Fruit fly (Drosophila melanogaster) whole organism, prepupa: ENCODE data around the gene CG10338.

Source experiments
- Blimp-1 ChIP-seq: fragments of 200-800 bp; sonication (Bioruptor generic); optimal IDR thresholded peaks from 3 replicates; lab custom pipeline; 2017; ENCODE audit warnings: missing biosample characterization, missing genetic modification characterization, mild to moderate bottlenecking, moderate library complexity, missing genetic modification reagents
- CG10631 ChIP-seq: fragments of 200-800 bp; sonication (Bioruptor generic); optimal IDR thresholded peaks from 2 replicates; lab custom pipeline; 2016; ENCODE audit warnings: missing biosample characterization, missing genetic modification characterization
- CG10669 ChIP-seq: fragments of 200-800 bp; sonication (Bioruptor generic); optimal IDR thresholded peaks from 3 replicates; lab custom pipeline; 2018; ENCODE audit warnings: missing biosample characterization, mild to moderate bottlenecking, missing genetic modification characterization, moderate library complexity
- CG11294 ChIP-seq: fragments of 200-800 bp; sonication (Bioruptor generic); IDR thresholded peaks from 2 replicates; pipeline ENCODE4 v1.3.6; 2022; ENCODE audit warnings: missing biosample characterization, missing genetic modification characterization
- CG11902 ChIP-seq: fragments of 200-800 bp; sonication (Bioruptor generic); optimal IDR thresholded peaks from 3 replicates; lab custom pipeline; 2016; ENCODE audit warnings: missing biosample characterization, missing genetic modification characterization
- CG15336 ChIP-seq: fragments of 200-800 bp; sonication (Bioruptor generic); IDR thresholded peaks from 2 replicates; pipeline ENCODE4 v1.3.6; 2022; ENCODE audit warnings: missing biosample characterization, missing genetic modification characterization
- CG1621 ChIP-seq: fragments of 200-800 bp; sonication (Bioruptor generic); optimal IDR thresholded peaks from 3 replicates; lab custom pipeline; 2018; ENCODE audit warnings: missing biosample characterization, mild to moderate bottlenecking, missing genetic modification characterization
- CG16779 ChIP-seq: fragments of 200-800 bp; sonication (Bioruptor generic); optimal IDR thresholded peaks from 3 replicates; lab custom pipeline; 2017; ENCODE audit warnings: missing biosample characterization, mild to moderate bottlenecking, missing genetic modification characterization
- CG3032 ChIP-seq: fragments of 200-800 bp; optimal IDR thresholded peaks from 2 replicates; lab custom pipeline; 2019; ENCODE audit warnings: missing biosample characterization, mild to moderate bottlenecking, missing genetic modification characterization, moderate library complexity
- CG34406 ChIP-seq: fragments of 200-800 bp; sonication (Bioruptor generic); optimal IDR thresholded peaks from 3 replicates; lab custom pipeline; 2016; ENCODE audit warnings: missing biosample characterization, missing genetic modification characterization
- CG3919 ChIP-seq: fragments of 200-800 bp; sonication (Bioruptor generic); optimal IDR thresholded peaks from 3 replicates; lab custom pipeline; 2016; ENCODE audit warnings: missing biosample characterization, missing genetic modification characterization
- CG4318 ChIP-seq: fragments of 200-800 bp; sonication (Bioruptor generic); optimal IDR thresholded peaks from 3 replicates; lab custom pipeline; 2017; ENCODE audit warnings: missing biosample characterization, mild to moderate bottlenecking, missing genetic modification characterization
- CG6163 ChIP-seq: fragments of 200-800 bp; sonication (Bioruptor generic); IDR thresholded peaks from 3 replicates; pipeline ENCODE4 v1.3.6; 2022; ENCODE audit warnings: missing biosample characterization, missing genetic modification characterization
- CG6276 ChIP-seq: fragments of 200-800 bp; sonication (Bioruptor generic); optimal IDR thresholded peaks from 2 replicates; lab custom pipeline; 2017; ENCODE audit warnings: missing biosample characterization, mild to moderate bottlenecking, missing genetic modification characterization
- CG6854 ChIP-seq: fragments of 200-800 bp; sonication (Bioruptor generic); optimal IDR thresholded peaks from 2 replicates; lab custom pipeline; 2017; ENCODE audit warnings: missing biosample characterization, mild to moderate bottlenecking, missing genetic modification characterization
- CG7368 ChIP-seq: fragments of 200-800 bp; sonication (Bioruptor generic); optimal IDR thresholded peaks from 3 replicates; lab custom pipeline; 2016; ENCODE audit warnings: missing biosample characterization, missing genetic modification characterization
- CG8119 ChIP-seq: fragments of 200-800 bp; sonication (Bioruptor generic); IDR thresholded peaks from 3 replicates; pipeline ENCODE4 v1.3.6; 2022; ENCODE audit warnings: missing biosample characterization, missing genetic modification characterization
- CG8632 ChIP-seq: fragments of 200-800 bp; sonication (Bioruptor generic); optimal IDR thresholded peaks from 3 replicates; lab custom pipeline; 2016; ENCODE audit warnings: missing biosample characterization, missing genetic modification characterization
- CG9139 ChIP-seq: fragments of 200-800 bp; sonication (Bioruptor generic); optimal IDR thresholded peaks from 3 replicates; lab custom pipeline; 2017; ENCODE audit warnings: missing biosample characterization, mild to moderate bottlenecking, missing genetic modification characterization
- Eip75B ChIP-seq: fragments of 200-800 bp; sonication (Bioruptor generic); optimal IDR thresholded peaks from 3 replicates; lab custom pipeline; 2016; ENCODE audit warnings: missing biosample characterization, missing genetic modification characterization
- Eip78C ChIP-seq: fragments of 200-800 bp; sonication (Bioruptor generic); peaks from one replicate; lab custom pipeline; 2016; ENCODE audit warnings: missing biosample characterization, missing genetic modification characterization
- Eip93F ChIP-seq: fragments of 200-800 bp; sonication (Bioruptor generic); optimal IDR thresholded peaks from 2 replicates; lab custom pipeline; 2016; ENCODE audit warnings: missing biosample characterization, mild to moderate bottlenecking, missing genetic modification characterization
- Ets21C ChIP-seq: fragments of 200-800 bp; sonication (Bioruptor generic); optimal IDR thresholded peaks from 3 replicates; lab custom pipeline; 2016; ENCODE audit warnings: missing biosample characterization, missing genetic modification characterization
- Ets96B ChIP-seq: fragments of 200-800 bp; optimal IDR thresholded peaks from 2 replicates; lab custom pipeline; 2019; ENCODE audit warnings: missing biosample characterization, mild to moderate bottlenecking, missing genetic modification characterization, moderate library complexity
- Gug ChIP-seq: fragments of 200-800 bp; sonication (Bioruptor generic); IDR thresholded peaks from 2 replicates; pipeline ENCODE4 v1.3.6; 2022; ENCODE audit warnings: missing biosample characterization, missing genetic modification characterization
- Hr38 ChIP-seq: sonication (Bioruptor generic); optimal IDR thresholded peaks from 2 replicates; lab custom pipeline; 2016; ENCODE audit warnings: missing biosample characterization, missing genetic modification characterization
- Hr39 ChIP-seq: fragments of 200-800 bp; sonication (Bioruptor generic); optimal IDR thresholded peaks from 2 replicates; lab custom pipeline; 2016; ENCODE audit warnings: missing biosample characterization, missing genetic modification characterization
- Hr4 ChIP-seq: fragments of 200-800 bp; sonication (Bioruptor generic); optimal IDR thresholded peaks from 3 replicates; lab custom pipeline; 2016; ENCODE audit warnings: missing biosample characterization, missing genetic modification characterization
- Lpt ChIP-seq: fragments of 200-800 bp; sonication (Bioruptor generic); optimal IDR thresholded peaks from 3 replicates; lab custom pipeline; 2016; ENCODE audit warnings: missing biosample characterization, missing genetic modification characterization
- Met ChIP-seq: fragments of 200-800 bp; sonication (Bioruptor generic); optimal IDR thresholded peaks from 3 replicates; lab custom pipeline; 2016; ENCODE audit warnings: missing biosample characterization, missing genetic modification characterization
- OdsH ChIP-seq: fragments of 200-800 bp; sonication (Bioruptor generic); optimal IDR thresholded peaks from 3 replicates; lab custom pipeline; 2016; ENCODE audit warnings: missing biosample characterization, missing genetic modification characterization
- Smox ChIP-seq: fragments of 200-800 bp; sonication (Bioruptor generic); optimal IDR thresholded peaks from 3 replicates; lab custom pipeline; 2016; ENCODE audit warnings: missing biosample characterization, missing genetic modification characterization
- Sox102F ChIP-seq: fragments of 200-800 bp; sonication (Bioruptor generic); optimal IDR thresholded peaks from 2 replicates; lab custom pipeline; 2016; ENCODE audit warnings: missing biosample characterization, mild to moderate bottlenecking, missing genetic modification characterization
- Sox14 ChIP-seq: fragments of 200-800 bp; sonication (Bioruptor generic); optimal IDR thresholded peaks from 3 replicates; lab custom pipeline; 2016; ENCODE audit warnings: missing biosample characterization, missing genetic modification characterization
- achi ChIP-seq: fragments of 200-800 bp; sonication (Bioruptor generic); optimal IDR thresholded peaks from 3 replicates; lab custom pipeline; 2016; ENCODE audit warnings: missing biosample characterization, missing genetic modification characterization
- acj6 ChIP-seq: fragments of 200-800 bp; sonication (Bioruptor generic); optimal IDR thresholded peaks from 3 replicates; lab custom pipeline; 2016; ENCODE audit warnings: missing biosample characterization, missing genetic modification characterization
- dac ChIP-seq: fragments of 200-800 bp; sonication (Bioruptor generic); optimal IDR thresholded peaks from 2 replicates; lab custom pipeline; 2017; ENCODE audit warnings: missing biosample characterization, mild to moderate bottlenecking, missing genetic modification characterization
- eg ChIP-seq: fragments of 200-800 bp; sonication (Bioruptor generic); IDR thresholded peaks from 3 replicates; pipeline ENCODE4 v1.3.6; 2022; ENCODE audit warnings: missing biosample characterization, missing genetic modification characterization
- esn ChIP-seq: fragments of 200-800 bp; sonication (Bioruptor generic); optimal IDR thresholded peaks from 2 replicates; lab custom pipeline; 2016; ENCODE audit warnings: missing biosample characterization, mild to moderate bottlenecking, missing genetic modification characterization, moderate library complexity
- fd85E ChIP-seq: fragments of 200-800 bp; sonication (Bioruptor generic); optimal IDR thresholded peaks from 3 replicates; lab custom pipeline; 2016; ENCODE audit warnings: missing biosample characterization, missing genetic modification characterization
- fkh ChIP-seq: fragments of 200-800 bp; sonication (Bioruptor generic); optimal IDR thresholded peaks from 3 replicates; lab custom pipeline; 2017; ENCODE audit warnings: missing biosample characterization, mild to moderate bottlenecking, missing genetic modification characterization, moderate library complexity
- lz ChIP-seq: fragments of 200-800 bp; sonication (Bioruptor generic); optimal IDR thresholded peaks from 3 replicates; lab custom pipeline; 2016; ENCODE audit warnings: missing biosample characterization, missing genetic modification characterization
- net ChIP-seq: fragments of 200-800 bp; sonication (Bioruptor generic); optimal IDR thresholded peaks from 3 replicates; lab custom pipeline; 2016; ENCODE audit warnings: missing biosample characterization, missing genetic modification characterization
- pdm3 ChIP-seq: fragments of 200-800 bp; sonication (Bioruptor generic); optimal IDR thresholded peaks from 3 replicates; lab custom pipeline; 2016; ENCODE audit warnings: missing biosample characterization, missing genetic modification characterization
- salr ChIP-seq, 2 experiments: fragments of 200-800 bp; sonication (Bioruptor generic); optimal IDR thresholded peaks; 3 replicates each; lab custom pipeline; 2016 to 2018; ENCODE audit warnings: missing biosample characterization in 2 of 2, missing genetic modification characterization in 2 of 2, mild to moderate bottlenecking in 1 of 2
- spab ChIP-seq: fragments of 200-800 bp; sonication (Bioruptor generic); optimal IDR thresholded peaks from 2 replicates; lab custom pipeline; 2017; ENCODE audit warnings: missing biosample characterization, mild to moderate bottlenecking, missing genetic modification characterization, missing genetic modification reagents
- svp ChIP-seq: fragments of 200-800 bp; sonication (Bioruptor generic); peaks from one replicate; lab custom pipeline; 2016; ENCODE audit warnings: missing biosample characterization, missing genetic modification characterization
- topi ChIP-seq: fragments of 200-800 bp; sonication (Bioruptor generic); optimal IDR thresholded peaks from 3 replicates; lab custom pipeline; 2016; ENCODE audit warnings: missing biosample characterization, missing genetic modification characterization
- vri ChIP-seq: fragments of 200-800 bp; sonication (Bioruptor generic); optimal IDR thresholded peaks from 3 replicates; lab custom pipeline; 2016; ENCODE audit warnings: missing biosample characterization, mild to moderate bottlenecking, missing genetic modification characterization

Gene CG10338

dm6 chr2L:18742710-18743109 is 47.2 kb downstream of the CG10338 start (continued):
- peak; percentile 0 for TF ChIP-seq CG8632 (GFP tag; lab: Kevin White, UChicago)
- TF ChIP-seq CG10631 (GFP tag; lab: Kevin White, UChicago), result no peak
- TF ChIP-seq Hr38 (GFP tag; lab: Kevin White, UChicago), result no peak
- TF ChIP-seq esn (GFP tag; lab: Kevin White, UChicago), result no peak
- TF ChIP-seq fkh (GFP tag; lab: Kevin White, UChicago), result no peak
- no peak for TF ChIP-seq CG3032 (tag; lab: Kevin White, UChicago)
- no peak for TF ChIP-seq Smox (GFP tag; lab: Kevin White, UChicago)
- TF ChIP-seq CG8119 (GFP tag; lab: Robert Waterston, UW), result 0 out of 3 replicates have a peak, but pooled peaks have one; percentile 22

- TF ChIP-seq esn (GFP tag; lab: Kevin White, UChicago), result no peak
- TF ChIP-seq Blimp-1, result no peak
- no peak for TF ChIP-seq Ets96B (tag; lab: Kevin White, UChicago)
- no peak; the same call in 1 of the 2 replicates for TF ChIP-seq CG11294 (GFP tag; lab: Robert Waterston, UW)
- TF ChIP-seq CG8632 (GFP tag; lab: Kevin White, UChicago), result no peak
- TF ChIP-seq Lpt (GFP tag; lab: Kevin White, UChicago), result no peak
- peak; percentile 29 for TF ChIP-seq pdm3 (GFP tag; lab: Kevin White, UChicago)
- TF ChIP-seq Ets21C (GFP tag; lab: Kevin White, UChicago), result no peak
- no peak for TF ChIP-seq Eip93F (GFP tag; lab: Kevin White, UChicago)
- TF ChIP-seq lz, result no peak
- peak; percentile 57; the same call in 1 of the 2 replicates for TF ChIP-seq CG15336
- TF ChIP-seq Sox14 (GFP tag; lab: Kevin White, UChicago), result peak; percentile 3
- no peak for TF ChIP-seq fd85E (GFP tag; lab: Kevin White, UChicago)
- no peak for TF ChIP-seq Hr38 (GFP tag; lab: Kevin White, UChicago)
- peak; percentile 56 for TF ChIP-seq Gug (GFP tag; lab: Robert Waterston, UW)
- TF ChIP-seq dac (GFP tag; lab: Kevin White, UChicago), result peak; percentile 16
- peak; percentile 49 for TF ChIP-seq net (GFP tag; lab: Kevin White, UChicago)
- TF ChIP-seq CG9139, result no peak
- TF ChIP-seq achi (GFP tag; lab: Kevin White, UChicago), result peak; percentile 45
- no peak for TF ChIP-seq Eip75B (GFP tag; lab: Kevin White, UChicago)
- TF ChIP-seq Eip78C (GFP tag; lab: Kevin White, UChicago), result peak; percentile 82
- no peak for TF ChIP-seq CG1621 (tag; lab: Kevin White, UChicago)
- TF ChIP-seq fkh (GFP tag; lab: Kevin White, UChicago), result no peak
- peak; percentile 46 for TF ChIP-seq CG10631 (GFP tag; lab: Kevin White, UChicago)
- TF ChIP-seq CG6163 (GFP tag; lab: Robert Waterston, UW), result peak; percentile 34; the same call in 1 of the 3 replicates
- peak; percentile 6 for TF ChIP-seq CG10669 (GFP tag; lab: Kevin White, UChicago)
- TF ChIP-seq CG11902 (GFP tag; lab: Kevin White, UChicago), result no peak
- peak; percentile 36 for TF ChIP-seq svp (GFP tag; lab: Kevin White, UChicago)
- no peak for TF ChIP-seq acj6 (GFP tag; lab: Kevin White, UChicago)
- TF ChIP-seq CG34406 (GFP tag; lab: Kevin White, UChicago), result no peak
- no peak for TF ChIP-seq spab (GFP tag; lab: Kevin White, UChicago)
- TF ChIP-seq Sox102F (GFP tag; lab: Kevin White, UChicago), result no peak
- TF ChIP-seq CG6854 (GFP tag; lab: Kevin White, UChicago), result no peak
- TF ChIP-seq eg (GFP tag; lab: Robert Waterston, UW), result peak; percentile 56; the same call in 1 of the 3 replicates
- peak; percentile 48 for TF ChIP-seq CG4318 (GFP tag; lab: Kevin White, UChicago)
- peak; percentile 64; the same call in 1 of the 3 replicates for TF ChIP-seq CG8119 (GFP tag; lab: Robert Waterston, UW)
- no peak for TF ChIP-seq Met (GFP tag; lab: Kevin White, UChicago)
- no peak for TF ChIP-seq CG16779 (tag; lab: Kevin White, UChicago)
- no peak for TF ChIP-seq Smox (GFP tag; lab: Kevin White, UChicago)
- TF ChIP-seq salr (GFP tag; optimal IDR thresholded peaks at IDR 0.05; lab: Kevin White, UChicago), result peak in 1 of 2 experiments; percentile 7
- TF ChIP-seq CG7368 (GFP tag; lab: Kevin White, UChicago), result no peak
- TF ChIP-seq OdsH (GFP tag; lab: Kevin White, UChicago), result peak; percentile 25
- peak; percentile 80 for TF ChIP-seq CG6276 (GFP tag; lab: Kevin White, UChicago)
- TF ChIP-seq Hr4 (GFP tag; lab: Kevin White, UChicago), result peak; percentile 83
- TF ChIP-seq vri (GFP tag; lab: Kevin White, UChicago), result no peak
- TF ChIP-seq Hr39, result no peak
- peak; percentile 43 for TF ChIP-seq CG3919 (GFP tag; lab: Kevin White, UChicago)
- TF ChIP-seq topi (GFP tag; lab: Kevin White, UChicago), result no peak
These were observed 48.4 kb downstream of the CG10338 start for dm6 chr2L:18743896-18744295.
